Fruit fly (Drosophila melanogaster) ovary, adult (tissue): Measurements from ENCODE around the gene TAF1B.

Experiments used
- CG17801 ChIP-seq: fragments of 200-800 bp; optimal IDR thresholded peaks from 2 replicates; lab custom pipeline; 2019; ENCODE audit warnings: missing biosample characterization, mild to moderate bottlenecking, missing genetic modification characterization, moderate library complexity; ENCODE audit not compliant: partially characterized antibody

Gene TAF1B

dm6 chr3R:10099401-10099848 is 44.6 kb downstream of the TAF1B start:
- no peak for TF ChIP-seq CG17801 (GFP tag; lab: Kevin White, UChicago)

DNA sequence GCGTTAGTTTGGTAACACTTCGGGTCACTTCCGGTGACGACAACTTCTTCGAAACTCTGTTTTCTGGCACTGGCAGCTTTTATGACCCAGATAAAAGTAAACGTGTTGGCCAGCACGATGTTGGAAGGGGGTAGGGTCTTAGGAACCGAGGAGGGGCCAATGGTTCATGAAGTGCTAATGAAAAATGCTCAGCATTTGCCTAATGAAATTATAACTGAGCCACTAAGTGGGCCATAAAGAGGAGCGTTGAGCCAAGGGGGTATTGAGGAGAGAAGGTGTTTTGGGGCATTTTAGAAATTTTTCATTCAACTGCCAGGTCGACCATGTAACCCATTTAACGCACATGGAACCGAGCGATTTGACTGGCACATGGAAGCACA is 45.7 kb downstream of the TAF1B start:
- TF ChIP-seq CG17801 (GFP tag; lab: Kevin White, UChicago), result no peak

dm6 chr3R:10097531-10098295 is 46.3 kb downstream of the TAF1B start:
- no peak for TF ChIP-seq CG17801 (GFP tag; lab: Kevin White, UChicago)

- no peak for TF ChIP-seq CG17801 (GFP tag; lab: Kevin White, UChicago)
These were observed 48.2 kb downstream of the TAF1B start for dm6 chr3R:10095765-10096164.

DNA sequence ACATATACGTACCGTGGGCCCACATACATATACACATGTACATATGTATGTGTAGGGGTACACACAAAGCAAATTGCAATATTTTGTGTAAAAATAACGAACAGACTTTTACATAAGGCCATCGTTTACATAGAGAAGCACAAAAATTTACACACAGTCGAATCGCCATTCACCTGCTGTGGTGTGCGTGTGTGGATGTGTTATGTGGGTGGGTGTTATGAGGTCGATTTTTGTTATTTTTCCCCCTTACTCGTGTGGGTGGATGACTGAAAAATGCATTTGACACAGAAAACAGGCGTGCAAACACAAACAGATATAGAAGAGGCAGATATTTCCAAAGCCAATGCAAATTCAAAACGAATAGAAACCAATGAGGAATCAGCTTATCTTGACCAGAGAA is 48.9 kb downstream of the TAF1B start:
- no peak for TF ChIP-seq CG17801 (GFP tag; lab: Kevin White, UChicago)

DNA sequence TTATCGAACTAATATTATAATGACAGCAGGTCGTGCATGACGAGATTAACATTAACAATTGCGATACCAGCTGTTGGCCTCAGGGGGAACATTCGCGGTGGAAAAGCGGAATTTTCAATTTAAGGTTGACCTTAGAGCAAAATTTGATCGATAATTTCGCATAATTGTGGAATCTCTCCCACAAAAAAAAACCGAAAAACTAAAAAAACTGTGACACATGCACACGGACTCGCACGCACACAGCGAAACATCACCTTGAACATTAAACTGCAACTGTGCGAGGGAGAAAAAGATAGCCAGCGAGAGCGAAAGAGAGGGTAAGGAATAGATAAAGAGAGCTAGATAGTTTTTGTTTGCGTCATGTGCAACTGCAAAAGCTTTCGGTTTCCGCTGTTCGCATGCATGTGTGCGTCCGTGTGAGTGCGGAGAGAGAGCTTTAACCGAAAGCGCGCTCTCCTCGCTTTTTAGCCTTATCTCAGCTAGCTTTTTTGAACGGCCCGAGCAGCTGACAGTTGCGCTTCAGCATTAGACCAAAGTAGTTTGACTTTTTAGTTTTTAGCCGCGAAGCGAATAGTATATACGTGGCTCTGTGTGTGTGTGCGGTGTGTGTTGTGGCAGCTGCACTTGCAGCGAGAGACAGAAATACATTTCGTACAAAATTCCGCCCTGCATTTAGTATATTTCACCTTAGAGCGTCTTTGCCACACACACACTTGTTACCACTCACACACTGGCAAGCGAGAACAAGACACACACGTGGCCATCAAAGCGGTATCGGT is 50.5 kb downstream of the TAF1B start:
- TF ChIP-seq CG17801 (GFP tag; lab: Kevin White, UChicago), result no peak

DNA sequence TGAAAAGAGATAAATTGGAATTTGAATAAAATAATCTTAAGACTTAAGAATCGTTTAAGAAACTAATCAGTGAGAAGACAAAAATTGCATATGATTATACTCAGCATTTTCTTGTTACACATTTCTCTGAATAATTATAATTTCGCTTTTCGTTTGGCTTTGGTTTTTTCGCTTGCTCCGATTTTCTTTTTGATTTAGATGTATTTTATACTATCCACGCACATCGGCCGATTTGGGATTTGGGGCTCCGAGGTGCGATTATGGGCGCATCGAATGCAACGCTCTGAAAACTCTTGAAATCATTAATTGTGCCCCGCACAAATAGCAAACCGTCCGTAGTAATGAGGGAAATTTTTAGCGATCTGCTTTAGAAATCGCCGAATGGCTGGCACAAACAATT is 52.5 kb downstream of the TAF1B start:
- no peak for TF ChIP-seq CG17801 (GFP tag; lab: Kevin White, UChicago)

DNA sequence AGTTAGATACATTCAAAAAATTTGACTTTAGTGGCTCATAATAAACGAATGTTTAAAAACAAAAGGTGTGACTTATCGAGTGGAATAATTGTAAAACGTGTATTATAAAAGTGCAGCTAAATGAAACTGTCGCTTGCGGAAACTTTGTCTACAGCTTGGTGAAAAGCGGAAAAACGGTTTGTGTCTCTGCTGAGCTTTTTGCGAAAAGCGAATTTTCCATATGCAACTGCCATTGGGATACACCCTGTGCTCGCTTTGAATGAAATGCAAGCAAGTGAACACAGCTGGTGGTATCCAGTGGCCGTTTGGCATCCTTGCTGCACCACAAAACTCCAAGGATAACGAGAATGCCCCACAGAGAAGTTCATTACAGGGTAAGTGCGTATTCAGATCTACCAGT is 53.1 kb downstream of the TAF1B start:
- no peak for TF ChIP-seq CG17801 (GFP tag; lab: Kevin White, UChicago)
